Fruit fly (Drosophila melanogaster): ENCODE results near the gene CG3568.

DNA sequence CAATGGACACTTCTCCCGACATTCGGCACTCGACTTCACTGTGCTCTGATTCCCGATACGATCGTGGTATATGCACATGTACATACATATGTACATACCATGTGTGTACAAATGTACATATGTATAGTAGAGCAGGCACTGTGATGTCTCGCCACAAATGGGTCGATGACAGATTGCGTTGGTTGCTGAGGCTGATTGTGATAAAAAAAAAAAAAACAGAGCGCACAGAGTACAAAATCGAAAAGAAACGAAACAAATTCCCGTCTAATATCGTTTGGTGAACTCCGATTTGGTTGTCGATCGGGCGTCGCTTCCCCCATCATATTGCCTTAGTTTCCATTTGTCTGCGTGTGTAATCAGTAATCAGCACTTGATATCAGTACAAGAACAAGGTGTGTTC, 13.4 kb downstream of the CG3568 start:
- TF ChIP-seq rib (GFP tag; IDR thresholded peaks at IDR 0.05) = no peak
- TF ChIP-seq CG3838 (GFP tag; optimal IDR thresholded peaks at IDR 0.05) = no peak
- no peak for TF ChIP-seq CG33557 (GFP tag; optimal IDR thresholded peaks at IDR 0.05)
- no peak for TF ChIP-seq dpn (GFP tag; optimal IDR thresholded peaks at IDR 0.05)
- TF ChIP-seq da (GFP tag; optimal IDR thresholded peaks at IDR 0.05) = no peak
- TF ChIP-seq Kr (GFP tag; optimal IDR thresholded peaks at IDR 0.05) = no peak
- no peak for TF ChIP-seq sug (tag; optimal IDR thresholded peaks at IDR 0.05)
- TF ChIP-seq phol (tag; optimal IDR thresholded peaks at IDR 0.05) = no peak
- no peak for TF ChIP-seq MBD-R2 (GFP tag; IDR thresholded peaks at IDR 0.05)
- no peak for TF ChIP-seq sr (GFP tag; IDR thresholded peaks at IDR 0.05)
